In the genomic region with DNA sequence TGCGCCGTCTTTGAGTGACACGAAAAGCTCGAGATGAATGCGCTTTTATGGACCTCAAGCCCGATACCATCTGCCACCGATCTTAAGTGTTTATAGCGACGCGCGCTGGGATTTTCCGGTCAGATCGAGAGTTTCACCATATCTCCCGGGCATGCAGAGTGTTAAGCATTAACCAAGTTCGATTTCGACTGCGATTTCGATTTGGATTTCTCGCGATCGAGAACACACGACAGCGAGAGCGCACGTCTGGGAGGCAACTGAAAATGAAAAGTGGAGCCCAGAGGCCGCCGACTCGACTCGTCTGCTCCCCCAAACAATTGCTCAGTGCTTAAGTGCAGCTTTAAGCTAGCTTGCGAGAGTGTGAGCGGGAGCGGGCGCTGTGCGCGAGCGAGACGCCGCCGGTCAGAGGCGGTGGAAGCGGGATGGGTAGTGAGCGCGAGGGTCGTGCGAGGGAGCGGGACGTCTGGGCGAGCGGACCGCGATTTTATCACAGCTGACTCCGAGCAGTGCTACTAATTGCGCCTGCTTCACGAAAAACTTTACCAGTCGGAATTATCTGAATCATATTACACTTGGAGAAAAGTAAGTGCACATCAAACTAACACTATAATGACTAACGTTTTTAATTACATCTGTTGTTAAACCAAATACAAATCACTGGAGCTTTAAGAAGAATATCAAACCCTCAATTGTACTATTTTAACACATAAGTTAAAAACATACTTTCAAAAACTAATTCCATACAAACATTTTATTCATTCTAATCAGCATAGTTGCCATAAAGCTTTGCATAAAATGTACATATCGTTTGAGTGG, we compare ENCODE assay signal across 1 fruit fly cellular context.
TF ChIP-seq lines count a peak whose summit lies in the region.

Gene spz (minus strand): TSS at position 261 of the 816 bp plus-strand sequence.

TF ChIP-seq in whole organism, embryonic, 481 proteins besides CTCF, POLR2A, EP300 and RAD21 (continued from another document and continues in another):
- TF ChIP-seq chm (GFP tag; IDR thresholded peaks at IDR 0.05; lab: Robert Waterston, UW) (no peak), Scr (GFP tag; IDR thresholded peaks at IDR 0.05; lab: Robert Waterston, UW; ENCODE audit: partially characterized antibody) (no peak), disco-r (GFP tag; optimal IDR thresholded peaks at IDR 0.05; lab: Kevin White, UChicago) (no peak), CG8944 (GFP tag; optimal IDR thresholded peaks at IDR 0.05; lab: Kevin White, UChicago) (no peak), CG15696 (tag; optimal IDR thresholded peaks at IDR 0.05; lab: Kevin White, UChicago) (no peak), CG30403 (GFP tag; optimal IDR thresholded peaks at IDR 0.05; lab: Kevin White, UChicago) (peak; percentile 39), caup (GFP tag; optimal IDR thresholded peaks at IDR 0.05; lab: Kevin White, UChicago; ENCODE audit: severe bottlenecking) (no peak), esg (GFP tag; conservative IDR thresholded peaks at IDR 0.05; lab: Robert Waterston, UW) (no peak), CG13624 (GFP tag; optimal IDR thresholded peaks at IDR 0.05; lab: Kevin White, UChicago) (no peak), CG2129 (GFP tag; IDR thresholded peaks at IDR 0.05; lab: Robert Waterston, UW; ENCODE audit: partially characterized antibody) (no peak), MTF-1 (GFP tag; optimal IDR thresholded peaks at IDR 0.05; lab: Kevin White, UChicago; ENCODE audit: borderline replicate concordance) (no peak), CG7357 (GFP tag; IDR thresholded peaks at IDR 0.05; lab: Robert Waterston, UW) (no peak), CG1603 (tag; optimal IDR thresholded peaks at IDR 0.05; lab: Kevin White, UChicago) (peak; percentile 50), br (optimal IDR thresholded peaks at IDR 0.05; lab: Kevin White, UChicago) (no peak), ara (GFP tag; IDR thresholded peaks at IDR 0.05; lab: Robert Waterston, UW) (no peak), CG15601 (tag; optimal IDR thresholded peaks at IDR 0.05; lab: Kevin White, UChicago) (no peak), Asciz (GFP tag; optimal IDR thresholded peaks at IDR 0.05; lab: Kevin White, UChicago) (no peak), CG7271 (tag; optimal IDR thresholded peaks at IDR 0.05; lab: Kevin White, UChicago) (no peak), twi (tag; optimal IDR thresholded peaks at IDR 0.05; lab: Kevin White, UChicago) (no peak), Dll (GFP tag; IDR thresholded peaks at IDR 0.05; lab: Robert Waterston, UW; ENCODE audit: partially characterized antibody) (no peak), pan (optimal IDR thresholded peaks at IDR 0.05; lab: Kevin White, UChicago) (no peak), pan (GFP tag; optimal IDR thresholded peaks at IDR 0.05 in 1 of 2, IDR thresholded peaks at IDR 0.05 in 1 of 2) (peak in 1 of 2 experiments; percentile 29), lola (GFP tag; optimal IDR thresholded peaks at IDR 0.05; lab: Kevin White, UChicago) (no peak), grn (GFP tag; optimal IDR thresholded peaks at IDR 0.05; lab: Kevin White, UChicago) (peak; percentile 53), nau (GFP tag; optimal IDR thresholded peaks at IDR 0.05; lab: Kevin White, UChicago) (no peak), CG8089 (GFP tag; optimal IDR thresholded peaks at IDR 0.05; lab: Kevin White, UChicago) (no peak), kah (GFP tag; optimal IDR thresholded peaks at IDR 0.05; lab: Kevin White, UChicago) (no peak), Nf-YB (GFP tag; optimal IDR thresholded peaks at IDR 0.05; lab: Kevin White, UChicago) (no peak), CG10321 (GFP tag; IDR thresholded peaks at IDR 0.05; lab: Robert Waterston, UW) (peak; percentile 85), CG2889 (GFP tag; IDR thresholded peaks at IDR 0.05; lab: Robert Waterston, UW) (no peak), CG17802 (tag; optimal IDR thresholded peaks at IDR 0.05; lab: Kevin White, UChicago) (no peak), fd64A (GFP tag; optimal IDR thresholded peaks at IDR 0.05; lab: Kevin White, UChicago) (no peak), Hr51 (GFP tag; optimal IDR thresholded peaks at IDR 0.05; lab: Kevin White, UChicago) (peak in 1 of 2 experiments; percentile 44), gsb-n (tag; optimal IDR thresholded peaks at IDR 0.05; lab: Kevin White, UChicago) (no peak), D19A (tag; optimal IDR thresholded peaks at IDR 0.05; lab: Kevin White, UChicago) (no peak), MESR4 (GFP tag; optimal IDR thresholded peaks at IDR 0.05; lab: Kevin White, UChicago) (no peak), pho (GFP tag; optimal IDR thresholded peaks at IDR 0.05; lab: Kevin White, UChicago) (peak; percentile 12), D (optimal IDR thresholded peaks at IDR 0.05; lab: Kevin White, UChicago) (no peak), D (GFP tag; optimal IDR thresholded peaks at IDR 0.05; lab: Kevin White, UChicago) (no peak), CG9876 (GFP tag; optimal IDR thresholded peaks at IDR 0.05; lab: Kevin White, UChicago) (no peak), NC2α (GFP tag; optimal IDR thresholded peaks at IDR 0.05; lab: Kevin White, UChicago) (no peak), CG18599 (GFP tag; optimal IDR thresholded peaks at IDR 0.05; lab: Kevin White, UChicago) (peak; percentile 3), shn (GFP tag; optimal IDR thresholded peaks at IDR 0.05; lab: Kevin White, UChicago) (no peak), fd3F (GFP tag; optimal IDR thresholded peaks at IDR 0.05; lab: Kevin White, UChicago) (no peak), Fer1 (GFP tag; optimal IDR thresholded peaks at IDR 0.05; lab: Kevin White, UChicago) (no peak), usp (GFP tag; optimal IDR thresholded peaks at IDR 0.05; lab: Kevin White, UChicago) (no peak), CG2678 (tag; optimal IDR thresholded peaks at IDR 0.05; lab: Kevin White, UChicago) (peak; percentile 24), toy (GFP tag; IDR thresholded peaks at IDR 0.05; lab: Robert Waterston, UW) (no peak), CG4854 (GFP tag; optimal IDR thresholded peaks at IDR 0.05; lab: Kevin White, UChicago) (no peak), Doc2 (GFP tag; IDR thresholded peaks at IDR 0.05; lab: Robert Waterston, UW) (no peak), CG34422 (GFP tag; IDR thresholded peaks at IDR 0.05; lab: Robert Waterston, UW) (0 out of 3 replicates have a peak, but pooled peaks have one; percentile 48), ab (GFP tag; optimal IDR thresholded peaks at IDR 0.05; lab: Kevin White, UChicago) (no peak), CG11247 (GFP tag; IDR thresholded peaks at IDR 0.05; lab: Robert Waterston, UW) (no peak), Spps (tag; optimal IDR thresholded peaks at IDR 0.05; lab: Kevin White, UChicago) (no peak), CG31388 (GFP tag; optimal IDR thresholded peaks at IDR 0.05; lab: Kevin White, UChicago) (no peak), CG30020 (tag; optimal IDR thresholded peaks at IDR 0.05; lab: Kevin White, UChicago) (no peak), HHEX (GFP tag; optimal IDR thresholded peaks at IDR 0.05; lab: Kevin White, UChicago) (no peak), Ada2b (GFP tag; IDR thresholded peaks at IDR 0.05; lab: Robert Waterston, UW) (no peak), CG17361 (GFP tag; IDR thresholded peaks at IDR 0.05; lab: Robert Waterston, UW) (no peak), Myb (GFP tag; optimal IDR thresholded peaks at IDR 0.05; lab: Kevin White, UChicago) (no peak), onecut (GFP tag; IDR thresholded peaks at IDR 0.05; lab: Robert Waterston, UW) (no peak), CG3407 (GFP tag; optimal IDR thresholded peaks at IDR 0.05; lab: Kevin White, UChicago) (no peak), CG4820 (GFP tag; optimal IDR thresholded peaks at IDR 0.05; lab: Kevin White, UChicago) (no peak), Atf3 (GFP tag; optimal IDR thresholded peaks at IDR 0.05; lab: Kevin White, UChicago) (no peak), exex (tag; optimal IDR thresholded peaks at IDR 0.05; lab: Kevin White, UChicago) (no peak), Ptx1 (GFP tag; IDR thresholded peaks at IDR 0.05; lab: Robert Waterston, UW) (peak; percentile 40; the same call in 1 of the 2 replicates), Six4 (GFP tag; optimal IDR thresholded peaks at IDR 0.05; lab: Kevin White, UChicago) (peak; percentile 18), pb (GFP tag; optimal IDR thresholded peaks at IDR 0.05; lab: Kevin White, UChicago) (no peak), CG15514 (GFP tag; optimal IDR thresholded peaks at IDR 0.05; lab: Kevin White, UChicago) (no peak), Xrp1 (GFP tag; IDR thresholded peaks at IDR 0.05; lab: Robert Waterston, UW) (no peak), CG13775 (GFP tag; optimal IDR thresholded peaks at IDR 0.05; lab: Kevin White, UChicago) (no peak), insv (GFP tag; optimal IDR thresholded peaks at IDR 0.05; lab: Kevin White, UChicago) (no peak), ken (GFP tag; IDR thresholded peaks at IDR 0.05; lab: Robert Waterston, UW) (no peak), CG6272 (GFP tag; IDR thresholded peaks at IDR 0.05; lab: Robert Waterston, UW) (0 out of 2 replicates have a peak, but pooled peaks have one; percentile 9), CG16779 (GFP tag; IDR thresholded peaks at IDR 0.05; lab: Robert Waterston, UW) (no peak), maf-S (GFP tag; optimal IDR thresholded peaks at IDR 0.05; lab: Kevin White, UChicago) (no peak), Atf6 (GFP tag; IDR thresholded peaks at IDR 0.05; lab: Robert Waterston, UW) (no peak; the same call in 1 of the 2 replicates), run (tag; optimal IDR thresholded peaks at IDR 0.05; lab: Kevin White, UChicago) (no peak), Dbx (GFP tag; IDR thresholded peaks at IDR 0.05; lab: Robert Waterston, UW) (no peak), CG6683 (GFP tag; optimal IDR thresholded peaks at IDR 0.05; lab: Kevin White, UChicago) (no peak), Hey (tag; optimal IDR thresholded peaks at IDR 0.05; lab: Kevin White, UChicago) (no peak), Bdp1 (GFP tag; optimal IDR thresholded peaks at IDR 0.05; lab: Kevin White, UChicago) (no peak), CG12942 (GFP tag; optimal IDR thresholded peaks at IDR 0.05; lab: Kevin White, UChicago) (no peak), tgo (GFP tag; IDR thresholded peaks at IDR 0.05; lab: Robert Waterston, UW) (no peak), NFAT (GFP tag; IDR thresholded peaks at IDR 0.05; lab: Robert Waterston, UW) (no peak), MBD-R2 (GFP tag; IDR thresholded peaks at IDR 0.05; lab: Robert Waterston, UW) (no peak), CG34224 (GFP tag; IDR thresholded peaks at IDR 0.05; lab: Robert Waterston, UW; ENCODE audit: partially characterized antibody) (no peak; the same call in 2 of the 3 replicates), CG11085 (GFP tag; IDR thresholded peaks at IDR 0.05; lab: Robert Waterston, UW) (no peak), CG15269 (tag; optimal IDR thresholded peaks at IDR 0.05; lab: Kevin White, UChicago) (peak; percentile 44), Optix (GFP tag; IDR thresholded peaks at IDR 0.05; lab: Robert Waterston, UW) (no peak), BEAF-32 (GFP tag; optimal IDR thresholded peaks at IDR 0.05; lab: Kevin White, UChicago) (no peak), CG17568 (GFP tag; optimal IDR thresholded peaks at IDR 0.05; lab: Kevin White, UChicago) (no peak), stwl (tag; optimal IDR thresholded peaks at IDR 0.05; lab: Kevin White, UChicago) (no peak), ssp (GFP tag; IDR thresholded peaks at IDR 0.05; lab: Robert Waterston, UW) (no peak), CG7745 (tag; optimal IDR thresholded peaks at IDR 0.05; lab: Kevin White, UChicago) (no peak), B-H2 (GFP tag; optimal IDR thresholded peaks at IDR 0.05; lab: Kevin White, UChicago) (no peak), Awh (GFP tag; IDR thresholded peaks at IDR 0.05; lab: Robert Waterston, UW) (peak; percentile 72), eyg (GFP tag; optimal IDR thresholded peaks at IDR 0.05; lab: Kevin White, UChicago) (no peak), ewg (GFP tag; optimal IDR thresholded peaks at IDR 0.05; lab: Kevin White, UChicago) (no peak), pfk (GFP tag; optimal IDR thresholded peaks at IDR 0.05; lab: Kevin White, UChicago) (no peak), bigmax (GFP tag; optimal IDR thresholded peaks at IDR 0.05; lab: Kevin White, UChicago) (no peak), CG10209 (GFP tag; optimal IDR thresholded peaks at IDR 0.05; lab: Kevin White, UChicago) (peak; percentile 17), Ssrp (tag; optimal IDR thresholded peaks at IDR 0.05; lab: Kevin White, UChicago) (no peak), Mes4 (GFP tag; optimal IDR thresholded peaks at IDR 0.05; lab: Kevin White, UChicago) (no peak), CG17912 (GFP tag; optimal IDR thresholded peaks at IDR 0.05; lab: Kevin White, UChicago) (no peak), CG12071 (GFP tag; optimal IDR thresholded peaks at IDR 0.05; lab: Kevin White, UChicago) (no peak), tio (GFP tag; optimal IDR thresholded peaks at IDR 0.05; lab: Kevin White, UChicago) (no peak), CG7963 (GFP tag; IDR thresholded peaks at IDR 0.05; lab: Robert Waterston, UW; ENCODE audit: partially characterized antibody) (no peak), Eip74EF (GFP tag; optimal IDR thresholded peaks at IDR 0.05; lab: Kevin White, UChicago) (no peak), CG11723 (GFP tag; optimal IDR thresholded peaks at IDR 0.05; lab: Kevin White, UChicago) (no peak), E2f2 (GFP tag; IDR thresholded peaks at IDR 0.05; lab: Robert Waterston, UW) (no peak), CG2712 (tag; optimal IDR thresholded peaks at IDR 0.05; lab: Kevin White, UChicago) (no peak), nom (GFP tag; optimal IDR thresholded peaks at IDR 0.05; lab: Kevin White, UChicago) (peak; percentile 2), CG11560 (tag; IDR thresholded peaks at IDR 0.05; lab: Robert Waterston, UW) (no peak), slbo (GFP tag; IDR thresholded peaks at IDR 0.05; lab: Robert Waterston, UW) (0 out of 2 replicates have a peak, but pooled peaks have one; percentile 4), CG8290 (GFP tag; optimal IDR thresholded peaks at IDR 0.05; lab: Kevin White, UChicago) (no peak), CG8290 (tag; optimal IDR thresholded peaks at IDR 0.05; lab: Kevin White, UChicago) (peak in 1 of 2 experiments; percentile 41), CG5245 (GFP tag; optimal IDR thresholded peaks at IDR 0.05; lab: Kevin White, UChicago) (no peak), en (GFP tag; optimal IDR thresholded peaks at IDR 0.05; lab: Kevin White, UChicago) (no peak), Adf1 (GFP tag; IDR thresholded peaks at IDR 0.05; lab: Robert Waterston, UW) (peak; percentile 54), HmgZ (tag; optimal IDR thresholded peaks at IDR 0.05; lab: Kevin White, UChicago) (no peak), repo (GFP tag; optimal IDR thresholded peaks at IDR 0.05; lab: Kevin White, UChicago) (peak; percentile 14), CG18011 (GFP tag; optimal IDR thresholded peaks at IDR 0.05; lab: Kevin White, UChicago) (no peak), CG11504 (tag; optimal IDR thresholded peaks at IDR 0.05; lab: Kevin White, UChicago) (peak; percentile 58), az2 (GFP tag; optimal IDR thresholded peaks at IDR 0.05; lab: Kevin White, UChicago) (no peak), CG4424 (GFP tag; optimal IDR thresholded peaks at IDR 0.05; lab: Kevin White, UChicago) (no peak), bowl (GFP tag; IDR thresholded peaks at IDR 0.05; lab: Robert Waterston, UW) (no peak; the same call in 1 of the 2 replicates)
